Worm (Caenorhabditis elegans): ENCODE measurements around the gene C31E10.11.

C31E10.11 gene

DNA sequence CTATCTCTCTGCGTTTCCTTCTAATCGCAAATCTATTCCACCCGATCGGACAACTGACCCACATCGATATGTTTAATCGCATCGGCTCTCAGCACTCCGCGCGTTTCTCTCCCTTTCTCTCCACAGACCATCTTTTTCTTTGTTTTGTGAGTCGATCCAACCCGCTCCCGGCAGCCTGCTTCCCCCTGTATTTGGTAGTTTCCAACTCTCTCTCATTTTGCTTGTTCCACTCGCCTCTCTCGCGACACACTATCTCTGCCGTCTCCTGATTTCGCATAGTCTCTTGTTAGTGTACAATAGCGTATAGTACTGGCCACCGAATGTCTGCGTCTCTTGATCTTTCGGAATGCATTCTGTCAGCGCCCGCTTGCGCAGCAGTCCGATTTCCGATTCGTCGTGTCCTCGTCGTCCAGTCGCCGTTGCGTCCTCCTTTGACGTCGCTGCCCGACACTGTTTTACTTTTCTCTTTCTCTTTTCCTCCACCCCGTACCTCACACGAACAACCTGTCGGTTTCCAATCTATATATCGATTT, 39.9 kb downstream of the C31E10.11 start:
- TF ChIP-seq sptf-1 (tag; optimal IDR thresholded peaks at IDR 0.05) (peak; percentile 25), mep-1 (tag; optimal IDR thresholded peaks at IDR 0.05) (peak; percentile 21), ceh-83 (GFP tag; optimal IDR thresholded peaks at IDR 0.05) (no peak), ham-2 (GFP tag; optimal IDR thresholded peaks at IDR 0.05) (peak; percentile 98), flh-1 (GFP tag; optimal IDR thresholded peaks at IDR 0.05) (no peak), ceh-39 (tag; optimal IDR thresholded peaks at IDR 0.05) (peak; percentile 23), lin-13 (tag; optimal IDR thresholded peaks at IDR 0.05) (peak; percentile 3), elt-3 (tag; optimal IDR thresholded peaks at IDR 0.05) (no peak), lin-32 (GFP tag; optimal IDR thresholded peaks at IDR 0.05) (no peak), ces-1 (GFP tag; optimal IDR thresholded peaks at IDR 0.05) (no peak), nhr-12 (tag; optimal IDR thresholded peaks at IDR 0.05) (no peak), unc-62 (GFP tag; optimal IDR thresholded peaks at IDR 0.05) (peak; percentile 30), unc-120 (tag; optimal IDR thresholded peaks at IDR 0.05; ENCODE audit: poor library complexity, severe bottlenecking) (peak; percentile 86), pha-4 (tag; optimal IDR thresholded peaks at IDR 0.05) (peak; percentile 32), nhr-28 (tag; optimal IDR thresholded peaks at IDR 0.05) (no peak), bed-3 (GFP tag; optimal IDR thresholded peaks at IDR 0.05) (no peak), nhr-2 (tag; optimal IDR thresholded peaks at IDR 0.05) (no peak), blmp-1 (tag; optimal IDR thresholded peaks at IDR 0.05) (no peak), hlh-1 (tag; optimal IDR thresholded peaks at IDR 0.05) (peak; percentile 87), mls-2 (tag; optimal IDR thresholded peaks at IDR 0.05) (peak; percentile 11), lsy-2 (tag; optimal IDR thresholded peaks at IDR 0.05) (no peak), elt-1 (tag; optimal IDR thresholded peaks at IDR 0.05; ENCODE audit: borderline replicate concordance, insufficient read depth) (no peak), drap-1 (GFP tag; optimal IDR thresholded peaks at IDR 0.05) (peak; percentile 12), nhr-237 (tag; optimal IDR thresholded peaks at IDR 0.05) (peak; percentile 29), tbx-8 (GFP tag; optimal IDR thresholded peaks at IDR 0.05) (no peak), snpc-4 (tag; optimal IDR thresholded peaks at IDR 0.05) (no peak), M03D4.4 (tag; optimal IDR thresholded peaks at IDR 0.05) (no peak), ztf-11 (tag; optimal IDR thresholded peaks at IDR 0.05) (peak; percentile 22), unc-39 (tag; optimal IDR thresholded peaks at IDR 0.05) (no peak), nhr-76 (tag; optimal IDR thresholded peaks at IDR 0.05) (no peak), mab-5 (tag; optimal IDR thresholded peaks at IDR 0.05) (no peak), cnd-1 (tag; optimal IDR thresholded peaks at IDR 0.05) (peak; percentile 42), ceh-43 (GFP tag; optimal IDR thresholded peaks at IDR 0.05) (no peak), zip-8 (tag; optimal IDR thresholded peaks at IDR 0.05) (no peak), sem-2 (GFP tag; optimal IDR thresholded peaks at IDR 0.05) (no peak)

ce11 chrX:13948810-13949209, 41.8 kb downstream of the C31E10.11 start, which contains the start of gene alg-1:
TSS of gene alg-1 (plus strand) at chrX:13949110.
- no peak for TF ChIP-seq pha-4 (tag; optimal IDR thresholded peaks at IDR 0.05)
- no peak for TF ChIP-seq mab-5 (tag; optimal IDR thresholded peaks at IDR 0.05)
- TF ChIP-seq nhr-2 (tag; optimal IDR thresholded peaks at IDR 0.05) = no peak
- TF ChIP-seq elt-1 (tag; optimal IDR thresholded peaks at IDR 0.05; ENCODE audit: borderline replicate concordance, insufficient read depth) = no peak
- no peak for TF ChIP-seq nhr-28 (tag; optimal IDR thresholded peaks at IDR 0.05)
- no peak for TF ChIP-seq zip-8 (tag; optimal IDR thresholded peaks at IDR 0.05)
- TF ChIP-seq elt-3 (tag; optimal IDR thresholded peaks at IDR 0.05) = no peak
- TF ChIP-seq bed-3 (GFP tag; optimal IDR thresholded peaks at IDR 0.05) = no peak
- no peak for TF ChIP-seq hlh-1 (tag; optimal IDR thresholded peaks at IDR 0.05)
- TF ChIP-seq nhr-237 (tag; optimal IDR thresholded peaks at IDR 0.05) = no peak
- no peak for TF ChIP-seq cnd-1 (tag; optimal IDR thresholded peaks at IDR 0.05)
- TF ChIP-seq lsy-2 (tag; optimal IDR thresholded peaks at IDR 0.05) = no peak

DNA sequence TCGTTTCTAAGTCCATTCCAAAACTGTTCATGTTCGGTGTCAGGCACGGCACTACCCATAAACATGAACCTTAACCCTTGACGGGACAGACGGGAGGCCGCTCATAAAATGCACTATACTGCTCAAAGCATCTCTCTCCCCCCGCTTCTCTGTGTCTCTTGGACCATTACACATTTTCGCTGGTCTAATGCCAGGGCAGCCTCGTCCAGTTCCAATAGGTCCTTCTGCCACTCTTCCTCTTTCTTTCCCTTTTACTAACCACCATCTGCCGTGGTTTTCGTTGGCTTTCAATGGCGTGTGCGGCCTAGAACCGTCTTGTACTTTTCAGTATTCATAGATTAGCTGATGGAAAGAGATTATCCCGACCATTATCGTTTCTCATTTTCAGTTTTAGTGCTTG, 42.4 kb downstream of the C31E10.11 start:
- TF ChIP-seq snpc-4 (tag; optimal IDR thresholded peaks at IDR 0.05) (no peak), tbx-8 (GFP tag; optimal IDR thresholded peaks at IDR 0.05) (no peak), bed-3 (GFP tag; optimal IDR thresholded peaks at IDR 0.05) (no peak), ceh-43 (GFP tag; optimal IDR thresholded peaks at IDR 0.05) (no peak), mab-5 (tag; optimal IDR thresholded peaks at IDR 0.05) (no peak), sptf-1 (tag; optimal IDR thresholded peaks at IDR 0.05) (peak; percentile 38), sem-2 (GFP tag; optimal IDR thresholded peaks at IDR 0.05) (no peak), M03D4.4 (tag; optimal IDR thresholded peaks at IDR 0.05) (no peak), zip-8 (tag; optimal IDR thresholded peaks at IDR 0.05) (no peak), mls-2 (tag; optimal IDR thresholded peaks at IDR 0.05) (peak; percentile 54), drap-1 (GFP tag; optimal IDR thresholded peaks at IDR 0.05) (peak; percentile 46), flh-1 (GFP tag; optimal IDR thresholded peaks at IDR 0.05) (no peak), hlh-1 (tag; optimal IDR thresholded peaks at IDR 0.05) (peak; percentile 35), lsy-2 (tag; optimal IDR thresholded peaks at IDR 0.05) (no peak), lin-32 (GFP tag; optimal IDR thresholded peaks at IDR 0.05) (peak; percentile 50), nhr-2 (tag; optimal IDR thresholded peaks at IDR 0.05) (peak; percentile 42), unc-120 (tag; optimal IDR thresholded peaks at IDR 0.05; ENCODE audit: poor library complexity, severe bottlenecking) (peak; percentile 49), ceh-39 (tag; optimal IDR thresholded peaks at IDR 0.05) (no peak), nhr-76 (tag; optimal IDR thresholded peaks at IDR 0.05) (no peak), blmp-1 (tag; optimal IDR thresholded peaks at IDR 0.05) (no peak), mep-1 (tag; optimal IDR thresholded peaks at IDR 0.05) (no peak), nhr-12 (tag; optimal IDR thresholded peaks at IDR 0.05) (no peak), ztf-11 (tag; optimal IDR thresholded peaks at IDR 0.05) (no peak), pha-4 (tag; optimal IDR thresholded peaks at IDR 0.05) (peak; percentile 30), lin-13 (tag; optimal IDR thresholded peaks at IDR 0.05) (peak; percentile 36), elt-3 (tag; optimal IDR thresholded peaks at IDR 0.05) (no peak), nhr-28 (tag; optimal IDR thresholded peaks at IDR 0.05) (no peak), ham-2 (GFP tag; optimal IDR thresholded peaks at IDR 0.05) (no peak), unc-39 (tag; optimal IDR thresholded peaks at IDR 0.05) (no peak), ces-1 (GFP tag; optimal IDR thresholded peaks at IDR 0.05) (peak; percentile 3), elt-1 (tag; optimal IDR thresholded peaks at IDR 0.05; ENCODE audit: borderline replicate concordance, insufficient read depth) (no peak), nhr-237 (tag; optimal IDR thresholded peaks at IDR 0.05) (no peak), ceh-83 (GFP tag; optimal IDR thresholded peaks at IDR 0.05) (no peak), unc-62 (GFP tag; optimal IDR thresholded peaks at IDR 0.05) (no peak), cnd-1 (tag; optimal IDR thresholded peaks at IDR 0.05) (peak; percentile 82)
